Fruit fly (Drosophila melanogaster): ENCODE results near the gene cpo.

cpo gene

DNA sequence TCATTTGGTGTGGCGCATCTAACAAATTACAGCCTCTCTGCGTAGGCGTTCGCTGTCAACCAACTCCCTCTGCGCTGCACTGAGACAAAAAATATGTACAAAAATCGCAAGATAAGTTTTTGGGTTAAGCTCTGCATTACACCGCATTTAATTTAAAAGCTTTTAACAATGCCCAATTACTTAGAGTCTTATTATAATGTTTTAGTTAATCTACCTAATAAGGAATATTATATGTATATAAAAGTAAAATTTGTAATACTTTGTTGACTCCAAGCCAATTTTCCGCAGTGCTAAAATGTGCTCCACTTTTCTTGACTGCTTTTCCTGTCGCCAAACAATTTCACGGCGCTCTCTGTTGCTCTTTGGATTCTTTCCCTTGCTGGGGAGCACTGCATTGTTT, 36.1 kb downstream of the cpo start (continued):
- TF ChIP-seq wor (GFP tag; IDR thresholded peaks at IDR 0.05) (peak; percentile 40; the same call in 1 of the 2 replicates), nom (GFP tag; optimal IDR thresholded peaks at IDR 0.05) (no peak), pnt (GFP tag; optimal IDR thresholded peaks at IDR 0.05) (no peak), gfzf (GFP tag; optimal IDR thresholded peaks at IDR 0.05) (no peak), cad (GFP tag; optimal IDR thresholded peaks at IDR 0.05) (no peak), CG17359 (tag; optimal IDR thresholded peaks at IDR 0.05) (peak; percentile 54), CG12071 (GFP tag; optimal IDR thresholded peaks at IDR 0.05) (no peak), Oaz (GFP tag; IDR thresholded peaks at IDR 0.05) (0 out of 2 replicates have a peak, but pooled peaks have one; percentile 22), Fer3 (tag; optimal IDR thresholded peaks at IDR 0.05) (peak; percentile 9), lola (GFP tag; optimal IDR thresholded peaks at IDR 0.05) (peak in 1 of 3 experiments; percentile 45), CG18262 (tag; optimal IDR thresholded peaks at IDR 0.05) (peak; percentile 43), CG8924 (tag; optimal IDR thresholded peaks at IDR 0.05) (peak; percentile 35), hkb (optimal IDR thresholded peaks at IDR 0.05) (no peak), hkb (GFP tag; IDR thresholded peaks at IDR 0.05) (peak; percentile 55), CG34224 (GFP tag; IDR thresholded peaks at IDR 0.05; ENCODE audit: partially characterized antibody) (no peak), tup (GFP tag; optimal IDR thresholded peaks at IDR 0.05) (no peak), CG10321 (GFP tag; IDR thresholded peaks at IDR 0.05) (no peak), Xbp1 (GFP tag; optimal IDR thresholded peaks at IDR 0.05) (peak; percentile 45), CG15601 (tag; optimal IDR thresholded peaks at IDR 0.05) (peak; percentile 12), CG3065 (GFP tag; optimal IDR thresholded peaks at IDR 0.05) (no peak), Gsc (GFP tag; IDR thresholded peaks at IDR 0.05) (no peak), CG2116 (GFP tag; optimal IDR thresholded peaks at IDR 0.05) (no peak), CG11723 (GFP tag; optimal IDR thresholded peaks at IDR 0.05) (no peak), gcm2 (GFP tag; optimal IDR thresholded peaks at IDR 0.05) (no peak), B-H2 (GFP tag; optimal IDR thresholded peaks at IDR 0.05) (no peak), org-1 (GFP tag; optimal IDR thresholded peaks at IDR 0.05) (peak; percentile 27), Dek (tag; optimal IDR thresholded peaks at IDR 0.05) (no peak), az2 (GFP tag; optimal IDR thresholded peaks at IDR 0.05) (peak; percentile 28), Adf1 (GFP tag; IDR thresholded peaks at IDR 0.05) (no peak), CG8290 (GFP tag; optimal IDR thresholded peaks at IDR 0.05) (no peak), CG8290 (tag; optimal IDR thresholded peaks at IDR 0.05) (no peak), E2f2 (GFP tag; IDR thresholded peaks at IDR 0.05) (no peak; the same call in 1 of the 2 replicates), CG10274 (GFP tag; optimal IDR thresholded peaks at IDR 0.05) (no peak), CG8281 (tag; optimal IDR thresholded peaks at IDR 0.05) (no peak), cwo (GFP tag; optimal IDR thresholded peaks at IDR 0.05) (peak; percentile 41), CG32767 (GFP tag; IDR thresholded peaks at IDR 0.05) (no peak), cato (GFP tag; optimal IDR thresholded peaks at IDR 0.05; ENCODE audit: borderline replicate concordance) (no peak), gt (GFP tag; IDR thresholded peaks at IDR 0.05) (no peak), Pdp1 (GFP tag; optimal IDR thresholded peaks at IDR 0.05) (no peak), E2f1 (GFP tag; IDR thresholded peaks at IDR 0.05) (no peak), Lim3 (GFP tag; IDR thresholded peaks at IDR 0.05) (no peak), Scr (GFP tag; IDR thresholded peaks at IDR 0.05; ENCODE audit: partially characterized antibody) (no peak), CG11093 (GFP tag; IDR thresholded peaks at IDR 0.05) (no peak), CG6689 (GFP tag; IDR thresholded peaks at IDR 0.05) (0 out of 2 replicates have a peak, but pooled peaks have one; percentile 22), aop (GFP tag; IDR thresholded peaks at IDR 0.05) (no peak), Six4 (GFP tag; optimal IDR thresholded peaks at IDR 0.05) (no peak), trem (tag; optimal IDR thresholded peaks at IDR 0.05) (peak; percentile 12), CG12942 (GFP tag; optimal IDR thresholded peaks at IDR 0.05) (no peak), shn (GFP tag; optimal IDR thresholded peaks at IDR 0.05) (no peak), tap (tag; optimal IDR thresholded peaks at IDR 0.05) (peak; percentile 44), CG13424 (tag; optimal IDR thresholded peaks at IDR 0.05) (peak; percentile 51), CG4360 (GFP tag; IDR thresholded peaks at IDR 0.05) (no peak)

All from whole organism, embryonic.